Fruit fly (Drosophila melanogaster) whole organism, embryonic: ENCODE measurements around the gene CG9886.

Experiments
- Atf-2 ChIP-seq: fragments of 200-800 bp; sonication (Bioruptor generic); optimal IDR thresholded peaks from 2 replicates; lab custom pipeline; 2016; ENCODE audit warnings: missing biosample characterization, missing genetic modification characterization
- C15 ChIP-seq: fragments of 200-800 bp; sonication (Bioruptor generic); IDR thresholded peaks from 3 replicates; pipeline ENCODE4 v1.3.6; 2022; ENCODE audit warnings: missing biosample characterization, missing genetic modification characterization
- CG10321 ChIP-seq: fragments of 200-800 bp; sonication (Bioruptor generic); IDR thresholded peaks from 2 replicates; pipeline ENCODE4 v1.3.6; 2022; ENCODE audit warnings: missing biosample characterization, missing genetic modification characterization
- CG10366 ChIP-seq: fragments of 200-800 bp; sonication (Bioruptor generic); IDR thresholded peaks from 2 replicates; pipeline ENCODE4 v1.3.6; 2022; ENCODE audit warnings: missing biosample characterization, missing genetic modification characterization
- CG11696 ChIP-seq: fragments of 200-800 bp; sonication (Bioruptor generic); IDR thresholded peaks from 2 replicates; pipeline ENCODE4 v1.3.6; 2022; ENCODE audit warnings: missing biosample characterization, missing genetic modification characterization
- CG12071 ChIP-seq: fragments of 200-800 bp; sonication (Bioruptor generic); optimal IDR thresholded peaks from 3 replicates; lab custom pipeline; 2018; ENCODE audit warnings: missing biosample characterization, mild to moderate bottlenecking, missing genetic modification characterization
- CG13287 ChIP-seq: fragments of 200-800 bp; sonication (Bioruptor generic); IDR thresholded peaks from 2 replicates; pipeline ENCODE4 v1.3.6; 2022; ENCODE audit warnings: missing biosample characterization, missing genetic modification characterization; ENCODE audit not compliant: partially characterized antibody
- CG14014 ChIP-seq: fragments of 200-800 bp; sonication (Bioruptor generic); IDR thresholded peaks from 2 replicates; pipeline ENCODE4 v1.3.6; 2022; ENCODE audit warnings: missing biosample characterization, missing genetic modification characterization
- CG14965 ChIP-seq: fragments of 200-800 bp; sonication (Bioruptor generic); optimal IDR thresholded peaks from 2 replicates; lab custom pipeline; 2016; ENCODE audit warnings: missing biosample characterization, missing genetic modification characterization, borderline replicate concordance
- CG15011 ChIP-seq: fragments of 200-800 bp; sonication (Bioruptor generic); optimal IDR thresholded peaks from 3 replicates; lab custom pipeline; 2018; ENCODE audit warnings: missing biosample characterization, mild to moderate bottlenecking, missing genetic modification characterization
- CG1529 ChIP-seq: fragments of 200-800 bp; sonication (Bioruptor generic); optimal IDR thresholded peaks from 3 replicates; lab custom pipeline; 2018; ENCODE audit warnings: missing biosample characterization, missing genetic modification characterization
- CG15696 ChIP-seq: fragments of 200-800 bp; sonication (Bioruptor generic); optimal IDR thresholded peaks from 2 replicates; lab custom pipeline; 2019; ENCODE audit warnings: missing biosample characterization, mild to moderate bottlenecking, missing genetic modification characterization, moderate library complexity
- CG16815 ChIP-seq: fragments of 200-800 bp; sonication (Bioruptor generic); optimal IDR thresholded peaks from 3 replicates; lab custom pipeline; 2017; ENCODE audit warnings: missing biosample characterization, mild to moderate bottlenecking, missing genetic modification characterization
- CG16863 ChIP-seq: fragments of 200-800 bp; sonication (Bioruptor generic); optimal IDR thresholded peaks from 3 replicates; lab custom pipeline; 2016; ENCODE audit warnings: missing biosample characterization, missing genetic modification characterization
- CG18764 ChIP-seq: fragments of 200-800 bp; sonication (Bioruptor generic); optimal IDR thresholded peaks from 3 replicates; lab custom pipeline; 2016; ENCODE audit warnings: missing biosample characterization, missing genetic modification characterization
- CG2889 ChIP-seq: fragments of 200-800 bp; sonication (Bioruptor generic); IDR thresholded peaks from 3 replicates; pipeline ENCODE4 v1.3.6; 2022; ENCODE audit warnings: missing biosample characterization, missing genetic modification characterization
- CG6654 ChIP-seq: fragments of 200-800 bp; sonication (Bioruptor generic); optimal IDR thresholded peaks from 2 replicates; lab custom pipeline; 2017; ENCODE audit warnings: missing biosample characterization, mild to moderate bottlenecking, missing genetic modification characterization
- CG6854 ChIP-seq: fragments of 200-800 bp; sonication (Bioruptor generic); optimal IDR thresholded peaks from 3 replicates; lab custom pipeline; 2017; ENCODE audit warnings: missing biosample characterization, mild to moderate bottlenecking, missing genetic modification characterization
- CG7357 ChIP-seq: fragments of 200-800 bp; sonication (Bioruptor generic); IDR thresholded peaks from 3 replicates; pipeline ENCODE4 v1.3.6; 2022; ENCODE audit warnings: missing biosample characterization, missing genetic modification characterization
- CG7556 ChIP-seq: fragments of 200-800 bp; sonication (Bioruptor generic); optimal IDR thresholded peaks from 2 replicates; lab custom pipeline; 2017; ENCODE audit warnings: missing biosample characterization, mild to moderate bottlenecking, missing genetic modification characterization
- CG7786 ChIP-seq: fragments of 200-800 bp; sonication (Bioruptor generic); optimal IDR thresholded peaks from 2 replicates; lab custom pipeline; 2016; ENCODE audit warnings: missing biosample characterization, missing genetic modification characterization
- CG9437 ChIP-seq: fragments of 200-800 bp; sonication (Bioruptor generic); optimal IDR thresholded peaks from 2 replicates; lab custom pipeline; 2018; ENCODE audit warnings: missing biosample characterization, mild to moderate bottlenecking, missing genetic modification characterization
- Dad ChIP-seq: fragments of 200-800 bp; sonication (Bioruptor generic); optimal IDR thresholded peaks from 3 replicates; lab custom pipeline; 2016; ENCODE audit warnings: missing biosample characterization, missing genetic modification characterization
- Dfd ChIP-seq, 2 experiments: fragments of >200 bp; optimal IDR thresholded peaks; 2 replicates each; lab custom pipeline; 2017; ENCODE audit warnings: missing biosample characterization in 2 of 2, missing genetic modification characterization in 2 of 2
- Drgx ChIP-seq: fragments of 200-800 bp; sonication (Bioruptor generic); IDR thresholded peaks from 2 replicates; pipeline ENCODE4 v1.3.6; 2022; ENCODE audit warnings: missing biosample characterization, missing genetic modification characterization
- Ets97D ChIP-seq: fragments of 200-800 bp; sonication (Bioruptor generic); optimal IDR thresholded peaks from 3 replicates; lab custom pipeline; 2016; ENCODE audit warnings: missing biosample characterization, missing genetic modification characterization
- H15 ChIP-seq: fragments of 200-800 bp; sonication (Bioruptor generic); IDR thresholded peaks from 3 replicates; pipeline ENCODE4 v1.3.6; 2022; ENCODE audit warnings: missing biosample characterization, missing genetic modification characterization
- Hmx ChIP-seq: fragments of 200-800 bp; sonication (Bioruptor generic); optimal IDR thresholded peaks from 2 replicates; lab custom pipeline; 2016; ENCODE audit warnings: missing biosample characterization, missing genetic modification characterization
- Neu2 ChIP-seq: fragments of 200-800 bp; sonication (Bioruptor generic); optimal IDR thresholded peaks from 3 replicates; lab custom pipeline; 2016; ENCODE audit warnings: missing biosample characterization, missing genetic modification characterization, borderline replicate concordance
- PHDP ChIP-seq: fragments of 200-800 bp; sonication (Bioruptor generic); optimal IDR thresholded peaks from 3 replicates; lab custom pipeline; 2018; ENCODE audit warnings: missing biosample characterization, mild to moderate bottlenecking, missing genetic modification characterization, moderate library complexity
- Sry-β ChIP-seq: fragments of 200-800 bp; sonication (Bioruptor generic); optimal IDR thresholded peaks from 2 replicates; lab custom pipeline; 2018; ENCODE audit warnings: missing biosample characterization, mild to moderate bottlenecking, missing genetic modification characterization, moderate library complexity
- Sry-δ ChIP-seq: fragments of 200-800 bp; sonication (Bioruptor generic); optimal IDR thresholded peaks from 2 replicates; lab custom pipeline; 2016; ENCODE audit warnings: missing biosample characterization, missing genetic modification characterization
- amos ChIP-seq: fragments of 200-800 bp; sonication (Bioruptor generic); IDR thresholded peaks from 2 replicates; pipeline ENCODE4 v1.3.6; 2022; ENCODE audit warnings: missing biosample characterization, missing genetic modification characterization; ENCODE audit not compliant: partially characterized antibody
- ap ChIP-seq: fragments of 200-800 bp; sonication (Bioruptor generic); IDR thresholded peaks from 2 replicates; pipeline ENCODE4 v1.3.6; 2022; ENCODE audit warnings: missing biosample characterization, missing genetic modification characterization
- bowl ChIP-seq: fragments of 200-800 bp; sonication (Bioruptor generic); IDR thresholded peaks from 2 replicates; pipeline ENCODE4 v1.3.6; 2022; ENCODE audit warnings: missing biosample characterization, missing genetic modification characterization
- btn ChIP-seq: fragments of 200-800 bp; sonication (Bioruptor generic); optimal IDR thresholded peaks from 2 replicates; lab custom pipeline; 2016; ENCODE audit warnings: missing biosample characterization, missing genetic modification characterization
- crp ChIP-seq, 2 experiments: fragments of 200-800 bp; sonication (Bioruptor generic); optimal IDR thresholded peaks; 2 replicates in 1 of 2; 3 replicates in 1 of 2; lab custom pipeline; 2017; ENCODE audit warnings: missing biosample characterization in 2 of 2, missing genetic modification characterization in 2 of 2, mild to moderate bottlenecking in 1 of 2, moderate library complexity in 1 of 2
- ems ChIP-seq: fragments of 200-800 bp; sonication (Bioruptor generic); optimal IDR thresholded peaks from 3 replicates; lab custom pipeline; 2016; ENCODE audit warnings: missing biosample characterization, missing genetic modification characterization
- jumu ChIP-seq: fragments of 200-800 bp; sonication (Bioruptor generic); optimal IDR thresholded peaks from 3 replicates; lab custom pipeline; 2016; ENCODE audit warnings: missing biosample characterization, missing genetic modification characterization
- luna ChIP-seq: fragments of 200-800 bp; sonication (Bioruptor generic); optimal IDR thresholded peaks from 2 replicates; lab custom pipeline; 2016; ENCODE audit warnings: missing biosample characterization, missing genetic modification characterization
- maf-S ChIP-seq: fragments of 200-800 bp; sonication (Bioruptor generic); optimal IDR thresholded peaks from 2 replicates; lab custom pipeline; 2016; ENCODE audit warnings: missing biosample characterization, missing genetic modification characterization
- mld ChIP-seq: fragments of 200-800 bp; sonication (Bioruptor generic); IDR thresholded peaks from 3 replicates; pipeline ENCODE4 v1.3.6; 2022; ENCODE audit warnings: missing biosample characterization, missing genetic modification characterization; ENCODE audit not compliant: partially characterized antibody
- nerfin-2 ChIP-seq: fragments of 200-800 bp; sonication (Bioruptor generic); IDR thresholded peaks from 2 replicates; pipeline ENCODE4 v1.3.6; 2022; ENCODE audit warnings: missing biosample characterization, missing genetic modification characterization; ENCODE audit not compliant: partially characterized antibody
- psq ChIP-seq: fragments of 200-800 bp; sonication (Bioruptor generic); optimal IDR thresholded peaks from 2 replicates; lab custom pipeline; 2017; ENCODE audit warnings: missing biosample characterization, missing genetic modification characterization
- rib ChIP-seq: fragments of 200-800 bp; sonication (Bioruptor generic); IDR thresholded peaks from 2 replicates; pipeline ENCODE4 v1.3.6; 2022; ENCODE audit warnings: missing biosample characterization, missing genetic modification characterization
- seq ChIP-seq: fragments of 200-800 bp; sonication (Bioruptor generic); IDR thresholded peaks from 2 replicates; pipeline ENCODE4 v1.3.6; 2022; ENCODE audit warnings: missing biosample characterization, missing genetic modification characterization
- slp2 ChIP-seq: fragments of 200-800 bp; sonication (Bioruptor generic); optimal IDR thresholded peaks from 2 replicates; lab custom pipeline; 2016; ENCODE audit warnings: missing biosample characterization, missing genetic modification characterization
- sna ChIP-seq: fragments of 200-800 bp; sonication (Bioruptor generic); IDR thresholded peaks from 2 replicates; pipeline ENCODE4 v1.3.6; 2022; ENCODE audit warnings: missing biosample characterization, missing genetic modification characterization; ENCODE audit not compliant: partially characterized antibody
- ssp ChIP-seq: fragments of 200-800 bp; sonication (Bioruptor generic); IDR thresholded peaks from 2 replicates; pipeline ENCODE4 v1.3.6; 2022; ENCODE audit warnings: missing biosample characterization, missing genetic modification characterization
- trh ChIP-seq: fragments of 200-800 bp; sonication (Bioruptor generic); optimal IDR thresholded peaks from 2 replicates; lab custom pipeline; 2016; ENCODE audit warnings: missing biosample characterization, missing genetic modification characterization
- wek ChIP-seq: fragments of 200-800 bp; sonication (Bioruptor generic); optimal IDR thresholded peaks from 3 replicates; lab custom pipeline; 2018; ENCODE audit warnings: missing biosample characterization, mild to moderate bottlenecking, missing genetic modification characterization, moderate library complexity

The CG9886 gene

dm6 chr2L:2467722-2468372 lies 47.2 kb downstream of the CG9886 start (continued):
- peak; percentile 27 for TF ChIP-seq CG7556 (GFP tag; lab: Kevin White, UChicago)
- no peak for TF ChIP-seq Sry-δ (GFP tag; lab: Kevin White, UChicago)
- TF ChIP-seq wek (GFP tag; lab: Kevin White, UChicago): no peak
- no peak for TF ChIP-seq C15 (GFP tag; lab: Robert Waterston, UW)
- no peak for TF ChIP-seq CG16815 (GFP tag; lab: Kevin White, UChicago)
- TF ChIP-seq trh (GFP tag; lab: Kevin White, UChicago): no peak
- no peak for TF ChIP-seq CG6854
- TF ChIP-seq Drgx: no peak
- no peak for TF ChIP-seq CG14965 (GFP tag; lab: Kevin White, UChicago)
- TF ChIP-seq Hmx (GFP tag; lab: Kevin White, UChicago): no peak
- TF ChIP-seq nerfin-2 (GFP tag; lab: Robert Waterston, UW): no peak
- TF ChIP-seq rib (GFP tag; lab: Robert Waterston, UW): 0 out of 2 replicates have a peak, but pooled peaks have one; percentile 21
- TF ChIP-seq psq (GFP tag; lab: Kevin White, UChicago): no peak
- no peak for TF ChIP-seq CG9437 (GFP tag; lab: Kevin White, UChicago)
- no peak for TF ChIP-seq CG18764 (GFP tag; lab: Kevin White, UChicago)
- no peak for TF ChIP-seq luna (GFP tag; lab: Kevin White, UChicago)
- no peak for TF ChIP-seq maf-S (GFP tag; lab: Kevin White, UChicago)
- TF ChIP-seq CG15696 (tag; lab: Kevin White, UChicago): no peak
- no peak for TF ChIP-seq ssp (GFP tag; lab: Robert Waterston, UW)
- TF ChIP-seq CG11696: no peak
- no peak for TF ChIP-seq CG7786 (GFP tag; lab: Kevin White, UChicago)
- no peak for TF ChIP-seq amos (GFP tag; lab: Robert Waterston, UW)
- TF ChIP-seq PHDP (tag; lab: Kevin White, UChicago): peak; percentile 19
- TF ChIP-seq CG14014 (GFP tag; lab: Robert Waterston, UW): no peak
- no peak for TF ChIP-seq Neu2 (GFP tag; lab: Kevin White, UChicago)
- TF ChIP-seq CG10321: no peak
- TF ChIP-seq sna (GFP tag; lab: Robert Waterston, UW): no peak
- TF ChIP-seq ems (GFP tag; lab: Kevin White, UChicago): no peak
- TF ChIP-seq Atf-2 (GFP tag; lab: Kevin White, UChicago): no peak
- TF ChIP-seq ap (GFP tag; lab: Robert Waterston, UW): no peak
- TF ChIP-seq CG15011 (GFP tag; lab: Kevin White, UChicago): no peak
- TF ChIP-seq CG10366 (GFP tag; lab: Robert Waterston, UW): peak; percentile 33; the same call in 1 of the 2 replicates
- TF ChIP-seq CG16863 (GFP tag; lab: Kevin White, UChicago): no peak
- no peak for TF ChIP-seq CG1529
- TF ChIP-seq mld (GFP tag; lab: Robert Waterston, UW): no peak
- TF ChIP-seq Ets97D: no peak
- TF ChIP-seq CG12071: no peak
- no peak for TF ChIP-seq slp2 (GFP tag; lab: Kevin White, UChicago)
- TF ChIP-seq CG7357 (GFP tag; lab: Robert Waterston, UW): no peak
- TF ChIP-seq Dfd (GFP tag; optimal IDR thresholded peaks at IDR 0.05; lab: Kevin White, UChicago): no peak
- TF ChIP-seq CG2889: no peak
- no peak for TF ChIP-seq crp (GFP tag; optimal IDR thresholded peaks at IDR 0.05; lab: Kevin White, UChicago)
- no peak for TF ChIP-seq Sry-β
- no peak for TF ChIP-seq bowl (GFP tag; lab: Robert Waterston, UW)
- TF ChIP-seq seq (GFP tag; lab: Robert Waterston, UW): 0 out of 2 replicates have a peak, but pooled peaks have one; percentile 25
- TF ChIP-seq CG6654: no peak
- TF ChIP-seq Dad (GFP tag; lab: Kevin White, UChicago): no peak
- TF ChIP-seq btn (GFP tag; lab: Kevin White, UChicago): no peak
- no peak for TF ChIP-seq H15 (GFP tag; lab: Robert Waterston, UW)
- no peak for TF ChIP-seq CG13287
- TF ChIP-seq jumu: no peak
